Worm (Caenorhabditis elegans) whole organism, young adult: ENCODE measurements around the gene tbc-2.

Experiments used
- C17E4.6 ChIP-seq: fragments of 200-800 bp; sonication (Bioruptor generic); IDR thresholded peaks from 2 replicates; pipeline ENCODE4 v1.3.6; 2022; ENCODE audit warnings: missing genetic modification reagents, missing genetic modification characterization, missing compliant biosample characterization
- F23B12.7 ChIP-seq: sonication (generic microtip); optimal IDR thresholded peaks from 2 replicates; lab custom pipeline; 2017; ENCODE audit warnings: missing genetic modification characterization, mild to moderate bottlenecking, missing compliant biosample characterization, antibody characterized with exemption, moderate library complexity; ENCODE audit not compliant: insufficient read depth
- ama-1 ChIP-seq, 3 experiments: fragments of 150-350 bp in 1 of 3; sonication (generic microtip) in 2 of 3; optimal IDR thresholded peaks; 2 replicates each; lab custom pipeline; 2014 to 2018; ENCODE audit warnings: missing biosample characterization in 2 of 3, missing genetic modification characterization in 2 of 3, missing genetic modification reagents in 2 of 3
- ccch-3 ChIP-seq: fragments of 200-800 bp; sonication (Bioruptor generic); optimal IDR thresholded peaks from 2 replicates; lab custom pipeline; 2018; ENCODE audit warnings: mild to moderate bottlenecking, missing genetic modification characterization, missing compliant biosample characterization
- hmg-20 ChIP-seq: fragments of 200-800 bp; sonication (Bioruptor generic); IDR thresholded peaks from 2 replicates; pipeline ENCODE4 v1.3.6; 2022; ENCODE audit warnings: missing genetic modification reagents, missing genetic modification characterization, missing compliant biosample characterization
- lin-35 ChIP-seq, 3 experiments: fragments of 150-350 bp in 2 of 3; sonication (generic microtip) in 1 of 3; optimal IDR thresholded peaks; 2 replicates each; lab custom pipeline; 2014 to 2018; ENCODE audit warnings: missing biosample characterization in 3 of 3, missing genetic modification characterization in 3 of 3, missing genetic modification reagents in 3 of 3
- lir-1 ChIP-seq: fragments of 200-800 bp; sonication (Bioruptor generic); conservative IDR thresholded peaks from 2 replicates; pipeline ENCODE4 v1.3.6; 2022; ENCODE audit warnings: missing genetic modification reagents, missing genetic modification characterization, missing compliant biosample characterization
- sea-2 ChIP-seq: fragments of 200-800 bp; sonication (Bioruptor generic); IDR thresholded peaks from 2 replicates; pipeline ENCODE4 v1.3.6; 2022; ENCODE audit warnings: missing genetic modification characterization, missing compliant biosample characterization

DNA sequence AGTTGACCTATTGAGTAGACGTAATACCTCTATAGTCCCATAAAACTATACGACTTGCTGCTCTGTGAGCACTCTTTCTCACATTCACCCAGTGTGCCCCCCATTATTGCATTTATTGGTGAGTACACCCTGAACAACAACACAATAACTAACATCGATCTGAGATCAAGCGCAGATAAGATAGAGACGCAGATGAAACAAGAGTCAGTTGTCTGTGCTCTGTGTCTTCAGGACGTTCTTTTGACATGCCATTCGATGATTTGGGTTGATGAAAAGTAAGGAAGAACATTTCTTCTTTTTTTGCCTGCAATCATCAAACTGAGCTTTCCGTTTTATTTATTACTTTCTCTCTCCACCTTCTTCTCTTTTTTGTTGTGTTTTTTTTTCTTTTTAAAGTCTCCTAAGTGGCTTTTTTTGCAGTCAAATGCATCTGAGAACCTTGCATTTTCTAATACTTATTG lies 36.9 kb downstream of the tbc-2 start, which contains the start of gene lect-2:
- TF ChIP-seq ama-1 (optimal IDR thresholded peaks at IDR 0.05; lab: Kevin White, UChicago) (no peak), ama-1 (GFP tag; optimal IDR thresholded peaks at IDR 0.05; lab: Kevin White, UChicago) (no peak), lin-35 (GFP tag; optimal IDR thresholded peaks at IDR 0.05; lab: Kevin White, UChicago) (no peak), F23B12.7 (tag; lab: Kevin White, UChicago) (no peak), sea-2 (GFP tag; lab: Robert Waterston, UW) (no peak), ccch-3 (GFP tag; lab: Kevin White, UChicago) (no peak), hmg-20 (GFP tag; lab: Robert Waterston, UW) (no peak), lir-1 (GFP tag; lab: Robert Waterston, UW) (no peak), C17E4.6 (no peak)
